Fruit fly (Drosophila melanogaster) whole organism, embryonic: ENCODE results near the gene Unc-115b.

Source experiments
- Ada2b ChIP-seq: fragments of 200-800 bp; sonication (Bioruptor generic); IDR thresholded peaks from 2 replicates; pipeline ENCODE4 v1.3.6; 2022; ENCODE audit warnings: missing biosample characterization, missing genetic modification characterization
- Atf3 ChIP-seq: fragments of 200-800 bp; sonication (Bioruptor generic); optimal IDR thresholded peaks from 3 replicates; lab custom pipeline; 2016; ENCODE audit warnings: missing biosample characterization, missing genetic modification characterization
- BEAF-32 ChIP-seq: fragments of 200-800 bp; sonication (Bioruptor generic); optimal IDR thresholded peaks from 3 replicates; lab custom pipeline; 2017; ENCODE audit warnings: missing biosample characterization, missing genetic modification characterization, mild to moderate bottlenecking, moderate library complexity, missing genetic modification reagents
- CG11696 ChIP-seq: fragments of 200-800 bp; sonication (Bioruptor generic); IDR thresholded peaks from 2 replicates; pipeline ENCODE4 v1.3.6; 2022; ENCODE audit warnings: missing biosample characterization, missing genetic modification characterization
- CG13287 ChIP-seq: fragments of 200-800 bp; sonication (Bioruptor generic); IDR thresholded peaks from 2 replicates; pipeline ENCODE4 v1.3.6; 2022; ENCODE audit warnings: missing biosample characterization, missing genetic modification characterization; ENCODE audit not compliant: partially characterized antibody
- CG14441 ChIP-seq: fragments of 200-800 bp; sonication (Bioruptor generic); IDR thresholded peaks from 2 replicates; pipeline ENCODE4 v1.3.6; 2022; ENCODE audit warnings: missing biosample characterization, missing genetic modification characterization
- CG15073 ChIP-seq: fragments of 200-800 bp; sonication (Bioruptor generic); optimal IDR thresholded peaks from 2 replicates; lab custom pipeline; 2016; ENCODE audit warnings: missing biosample characterization, missing genetic modification characterization
- CG15601 ChIP-seq: fragments of 200-800 bp; sonication (Bioruptor generic); optimal IDR thresholded peaks from 3 replicates; lab custom pipeline; 2019; ENCODE audit warnings: missing biosample characterization, mild to moderate bottlenecking, missing genetic modification characterization, moderate library complexity
- CG17186 ChIP-seq: fragments of 200-800 bp; sonication (Bioruptor generic); optimal IDR thresholded peaks from 3 replicates; lab custom pipeline; 2017; ENCODE audit warnings: missing biosample characterization, missing genetic modification reagents, missing genetic modification characterization
- CG18476 ChIP-seq: fragments of 200-800 bp; sonication (Bioruptor generic); optimal IDR thresholded peaks from 2 replicates; lab custom pipeline; 2016; ENCODE audit warnings: missing biosample characterization, mild to moderate bottlenecking, missing genetic modification characterization
- CG2712 ChIP-seq: fragments of 200-800 bp; optimal IDR thresholded peaks from 3 replicates; lab custom pipeline; 2019; ENCODE audit warnings: missing biosample characterization, mild to moderate bottlenecking, missing genetic modification characterization, moderate library complexity
- CG2889 ChIP-seq: fragments of 200-800 bp; sonication (Bioruptor generic); IDR thresholded peaks from 3 replicates; pipeline ENCODE4 v1.3.6; 2022; ENCODE audit warnings: missing biosample characterization, missing genetic modification characterization
- CG31224 ChIP-seq: fragments of 200-800 bp; sonication (Bioruptor generic); IDR thresholded peaks from 2 replicates; pipeline ENCODE4 v1.3.6; 2022; ENCODE audit warnings: missing biosample characterization, missing genetic modification characterization
- CG4282 ChIP-seq: fragments of 200-800 bp; sonication (Bioruptor generic); optimal IDR thresholded peaks from 2 replicates; lab custom pipeline; 2016; ENCODE audit warnings: missing biosample characterization, missing genetic modification characterization
- CG4404 ChIP-seq: fragments of 200-800 bp; sonication (Bioruptor generic); IDR thresholded peaks from 2 replicates; pipeline ENCODE4 v1.3.6; 2022; ENCODE audit warnings: missing biosample characterization, missing genetic modification characterization
- CG6254 ChIP-seq: fragments of 200-800 bp; sonication (Bioruptor generic); optimal IDR thresholded peaks from 3 replicates; lab custom pipeline; 2017; ENCODE audit warnings: mild to moderate bottlenecking, missing biosample characterization, missing genetic modification reagents, missing genetic modification characterization
- CG7372 ChIP-seq: fragments of 200-800 bp; sonication (Bioruptor generic); IDR thresholded peaks from 2 replicates; pipeline ENCODE4 v1.3.6; 2022; ENCODE audit warnings: missing biosample characterization, missing genetic modification characterization
- CG7987 ChIP-seq: fragments of 200-800 bp; sonication (Bioruptor generic); optimal IDR thresholded peaks from 2 replicates; lab custom pipeline; 2018; ENCODE audit warnings: missing biosample characterization, mild to moderate bottlenecking, missing genetic modification characterization, moderate library complexity
- CG8089 ChIP-seq: fragments of 200-800 bp; sonication (Bioruptor generic); optimal IDR thresholded peaks from 3 replicates; lab custom pipeline; 2016; ENCODE audit warnings: missing biosample characterization, missing genetic modification characterization
- CG8281 ChIP-seq: fragments of 200-800 bp; sonication (Bioruptor generic); optimal IDR thresholded peaks from 2 replicates; lab custom pipeline; 2018; ENCODE audit warnings: missing biosample characterization, mild to moderate bottlenecking, missing genetic modification characterization, moderate library complexity
- CG9727 ChIP-seq: fragments of 200-800 bp; sonication (Bioruptor generic); optimal IDR thresholded peaks from 3 replicates; lab custom pipeline; 2017; ENCODE audit warnings: missing biosample characterization, mild to moderate bottlenecking, missing genetic modification characterization
- Dref ChIP-seq: fragments of 200-800 bp; sonication (Bioruptor generic); IDR thresholded peaks from 2 replicates; pipeline ENCODE4 v1.3.6; 2022; ENCODE audit warnings: missing biosample characterization, missing genetic modification characterization
- Ets97D ChIP-seq: fragments of 200-800 bp; sonication (Bioruptor generic); optimal IDR thresholded peaks from 3 replicates; lab custom pipeline; 2016; ENCODE audit warnings: missing biosample characterization, missing genetic modification characterization
- Gug ChIP-seq: fragments of 200-800 bp; sonication (Bioruptor generic); IDR thresholded peaks from 4 replicates; pipeline ENCODE4 v1.3.6; 2022; ENCODE audit warnings: missing biosample characterization, missing genetic modification characterization
- HHEX ChIP-seq: fragments of 200-800 bp; sonication (Bioruptor generic); optimal IDR thresholded peaks from 3 replicates; lab custom pipeline; 2017; ENCODE audit warnings: missing biosample characterization, mild to moderate bottlenecking, missing genetic modification characterization, missing genetic modification reagents
- HLH54F ChIP-seq: fragments of 200-800 bp; sonication (Bioruptor generic); optimal IDR thresholded peaks from 3 replicates; lab custom pipeline; 2016; ENCODE audit warnings: missing biosample characterization, missing genetic modification characterization
- HmgD ChIP-seq: fragments of 200-800 bp; sonication (Bioruptor generic); optimal IDR thresholded peaks from 3 replicates; lab custom pipeline; 2016; ENCODE audit warnings: missing biosample characterization, missing genetic modification characterization
- Hmr ChIP-seq: fragments of 200-800 bp; sonication (Bioruptor generic); optimal IDR thresholded peaks from 3 replicates; lab custom pipeline; 2017; ENCODE audit warnings: mild to moderate bottlenecking, missing biosample characterization, missing genetic modification reagents, missing genetic modification characterization
- MESR4 ChIP-seq: fragments of 200-800 bp; sonication (Bioruptor generic); optimal IDR thresholded peaks from 2 replicates; lab custom pipeline; 2018; ENCODE audit warnings: missing biosample characterization, mild to moderate bottlenecking, missing genetic modification characterization, moderate library complexity
- NC2α ChIP-seq: fragments of 200-800 bp; sonication (Bioruptor generic); optimal IDR thresholded peaks from 2 replicates; lab custom pipeline; 2016; ENCODE audit warnings: missing biosample characterization, missing genetic modification characterization
- Ptx1 ChIP-seq: fragments of 200-800 bp; sonication (Bioruptor generic); IDR thresholded peaks from 2 replicates; pipeline ENCODE4 v1.3.6; 2022; ENCODE audit warnings: missing biosample characterization, missing genetic modification characterization
- Taf1 ChIP-seq: fragments of 200-800 bp; sonication (Bioruptor generic); IDR thresholded peaks from 2 replicates; pipeline ENCODE4 v1.3.6; 2022; ENCODE audit warnings: missing biosample characterization, missing genetic modification characterization
- Usf ChIP-seq: fragments of 200-800 bp; sonication (Bioruptor generic); optimal IDR thresholded peaks from 2 replicates; lab custom pipeline; 2017; ENCODE audit warnings: missing genotype, missing biosample characterization, missing genetic modification characterization
- ap ChIP-seq: fragments of 200-800 bp; sonication (Bioruptor generic); IDR thresholded peaks from 2 replicates; pipeline ENCODE4 v1.3.6; 2022; ENCODE audit warnings: missing biosample characterization, missing genetic modification characterization
- bigmax ChIP-seq: fragments of 200-800 bp; sonication (Bioruptor generic); optimal IDR thresholded peaks from 2 replicates; lab custom pipeline; 2018; ENCODE audit warnings: missing biosample characterization, mild to moderate bottlenecking, missing genetic modification characterization
- da ChIP-seq: fragments of 200-800 bp; sonication (Bioruptor generic); optimal IDR thresholded peaks from 2 replicates; lab custom pipeline; 2016; ENCODE audit warnings: missing biosample characterization, missing genetic modification characterization
- grn ChIP-seq: fragments of 200-800 bp; sonication (Bioruptor generic); optimal IDR thresholded peaks from 3 replicates; lab custom pipeline; 2017; ENCODE audit warnings: missing biosample characterization, missing genetic modification characterization
- jing ChIP-seq: fragments of 200-800 bp; sonication (Bioruptor generic); optimal IDR thresholded peaks from 2 replicates; lab custom pipeline; 2018; ENCODE audit warnings: missing biosample characterization, mild to moderate bottlenecking, missing genetic modification characterization
- lilli ChIP-seq: fragments of 200-800 bp; sonication (Bioruptor generic); optimal IDR thresholded peaks from 3 replicates; lab custom pipeline; 2016; ENCODE audit warnings: missing biosample characterization, missing genetic modification characterization
- mam ChIP-seq: fragments of 200-800 bp; sonication (Bioruptor generic); optimal IDR thresholded peaks from 3 replicates; lab custom pipeline; 2016; ENCODE audit warnings: missing biosample characterization, missing genetic modification characterization
- mld ChIP-seq: fragments of 200-800 bp; sonication (Bioruptor generic); IDR thresholded peaks from 3 replicates; pipeline ENCODE4 v1.3.6; 2022; ENCODE audit warnings: missing biosample characterization, missing genetic modification characterization; ENCODE audit not compliant: partially characterized antibody
- nerfin-1 ChIP-seq: fragments of 200-800 bp; sonication (Bioruptor generic); optimal IDR thresholded peaks from 3 replicates; lab custom pipeline; 2019; ENCODE audit warnings: missing biosample characterization, mild to moderate bottlenecking, missing genetic modification characterization, moderate library complexity
- nerfin-2 ChIP-seq: fragments of 200-800 bp; sonication (Bioruptor generic); IDR thresholded peaks from 2 replicates; pipeline ENCODE4 v1.3.6; 2022; ENCODE audit warnings: missing biosample characterization, missing genetic modification characterization; ENCODE audit not compliant: partially characterized antibody
- pan ChIP-seq, 4 experiments: fragments of >200 bp in 3 of 4; fragments of 200-800 bp in 1 of 4; sonication (Bioruptor generic) in 1 of 4; optimal IDR thresholded peaks in 3 of 4; IDR thresholded peaks in 1 of 4; 2 replicates each; pipeline versions ENCODE4 v1.3.6 to Lab custom; 2017 to 2022; ENCODE audit warnings: missing biosample characterization in 2 of 4, missing genetic modification characterization in 2 of 4, mixed read lengths in 1 of 4
- peb ChIP-seq: fragments of 200-800 bp; sonication (Bioruptor generic); IDR thresholded peaks from 2 replicates; pipeline ENCODE4 v1.3.6; 2022; ENCODE audit warnings: missing biosample characterization, missing genetic modification characterization
- phol ChIP-seq: fragments of 200-800 bp; sonication (Bioruptor generic); optimal IDR thresholded peaks from 3 replicates; lab custom pipeline; 2018; ENCODE audit warnings: missing biosample characterization, mild to moderate bottlenecking, missing genetic modification characterization, moderate library complexity
- psq ChIP-seq: fragments of 200-800 bp; sonication (Bioruptor generic); optimal IDR thresholded peaks from 2 replicates; lab custom pipeline; 2017; ENCODE audit warnings: missing biosample characterization, missing genetic modification characterization
- tx ChIP-seq: fragments of 200-800 bp; sonication (Bioruptor generic); optimal IDR thresholded peaks from 2 replicates; lab custom pipeline; 2016; ENCODE audit warnings: missing biosample characterization, missing genetic modification characterization
- vnd ChIP-seq: fragments of 200-800 bp; sonication (Bioruptor generic); IDR thresholded peaks from 3 replicates; pipeline ENCODE4 v1.3.6; 2022; ENCODE audit warnings: missing biosample characterization, missing genetic modification characterization; ENCODE audit not compliant: partially characterized antibody
- yki ChIP-seq: fragments of >200 bp; optimal IDR thresholded peaks from 3 replicates; lab custom pipeline; 2018

Gene Unc-115b

dm6 chr3R:9705008-9705628 is 12.5 kb upstream of the Unc-115b start, which contains the start of gene Unc-115a (continued):
- TF ChIP-seq CG9727 (GFP tag; lab: Kevin White, UChicago) (peak; percentile 52), lilli (GFP tag; lab: Kevin White, UChicago) (peak; percentile 39), da (GFP tag; lab: Kevin White, UChicago) (peak; percentile 32), yki (no peak), Dref (GFP tag; lab: Robert Waterston, UW) (no peak), phol (tag; lab: Kevin White, UChicago) (peak; percentile 59), peb (no peak), psq (GFP tag; lab: Kevin White, UChicago) (peak; percentile 23), Taf1 (GFP tag; lab: Robert Waterston, UW) (no peak), mam (GFP tag; lab: Kevin White, UChicago) (peak; percentile 37), Hmr (GFP tag; lab: Kevin White, UChicago) (peak; percentile 83), CG4282 (GFP tag; lab: Kevin White, UChicago) (peak; percentile 56), grn (GFP tag; lab: Kevin White, UChicago) (peak; percentile 70), Gug (GFP tag; lab: Robert Waterston, UW) (peak; percentile 45; the same call in 2 of the 4 replicates), Ada2b (GFP tag; lab: Robert Waterston, UW) (no peak), CG2712 (tag; lab: Kevin White, UChicago) (peak; percentile 73), CG15601 (tag; lab: Kevin White, UChicago) (peak; percentile 73), mld (GFP tag; lab: Robert Waterston, UW) (no peak), pan (optimal IDR thresholded peaks at IDR 0.05; lab: Kevin White, UChicago) (no peak), pan (GFP tag; optimal IDR thresholded peaks at IDR 0.05 in 1 of 2, IDR thresholded peaks at IDR 0.05 in 1 of 2) (no peak), jing (no peak), CG2889 (GFP tag; lab: Robert Waterston, UW) (no peak), bigmax (GFP tag; lab: Kevin White, UChicago) (peak; percentile 86), Usf (GFP tag; lab: Kevin White, UChicago) (no peak), CG18476 (GFP tag; lab: Kevin White, UChicago) (no peak), CG14441 (GFP tag; lab: Robert Waterston, UW) (no peak), BEAF-32 (peak; percentile 92), CG4404 (GFP tag; lab: Robert Waterston, UW) (no peak), Atf3 (peak; percentile 29), nerfin-2 (no peak), Ets97D (peak; percentile 92), Ptx1 (GFP tag; lab: Robert Waterston, UW) (no peak), NC2α (GFP tag; lab: Kevin White, UChicago) (peak; percentile 43), HmgD (GFP tag; lab: Kevin White, UChicago) (peak; percentile 7), CG7372 (no peak), CG17186 (GFP tag; lab: Kevin White, UChicago) (peak; percentile 2), CG6254 (GFP tag; lab: Kevin White, UChicago) (no peak), CG8281 (no peak), CG7987 (GFP tag; lab: Kevin White, UChicago) (peak; percentile 67), nerfin-1 (tag; lab: Kevin White, UChicago) (peak; percentile 76), CG8089 (GFP tag; lab: Kevin White, UChicago) (peak; percentile 8), HLH54F (GFP tag; lab: Kevin White, UChicago) (peak; percentile 59), HHEX (no peak), tx (GFP tag; lab: Kevin White, UChicago) (peak; percentile 12), CG13287 (GFP tag; lab: Robert Waterston, UW) (no peak), MESR4 (GFP tag; lab: Kevin White, UChicago) (peak; percentile 53), ap (GFP tag; lab: Robert Waterston, UW) (no peak), CG15073 (GFP tag; lab: Kevin White, UChicago) (no peak), vnd (GFP tag; lab: Robert Waterston, UW) (no peak), CG31224 (GFP tag; lab: Robert Waterston, UW) (no peak), CG11696 (GFP tag; lab: Robert Waterston, UW) (no peak)
